Worm (Caenorhabditis elegans): Measurements from ENCODE around the gene Y39G8C.2.

- TF ChIP-seq ZK185.1 (tag; optimal IDR thresholded peaks at IDR 0.05; ENCODE audit: poor library complexity, severe bottlenecking): no peak
- TF ChIP-seq nfya-2 (GFP tag; IDR thresholded peaks at IDR 0.05): no peak
- no peak for TF ChIP-seq ceh-58 (GFP tag; IDR thresholded peaks at IDR 0.05)
- TF ChIP-seq somi-1 (GFP tag; optimal IDR thresholded peaks at IDR 0.05): no peak
- TF ChIP-seq pha-4 (tag; optimal IDR thresholded peaks at IDR 0.05): no peak
- TF ChIP-seq unc-62 (GFP tag; optimal IDR thresholded peaks at IDR 0.05): no peak
- TF ChIP-seq snpc-4 (GFP tag; optimal IDR thresholded peaks at IDR 0.05): no peak
- no peak for TF ChIP-seq snpc-4 (tag; optimal IDR thresholded peaks at IDR 0.05)
- TF ChIP-seq die-1 (tag; optimal IDR thresholded peaks at IDR 0.05): no peak
- no peak for TF ChIP-seq ama-1 (optimal IDR thresholded peaks at IDR 0.05)
- no peak for TF ChIP-seq ama-1 (GFP tag; optimal IDR thresholded peaks at IDR 0.05)
- TF ChIP-seq ztf-3 (GFP tag; optimal IDR thresholded peaks at IDR 0.05): no peak
- no peak for TF ChIP-seq efl-1 (GFP tag; optimal IDR thresholded peaks at IDR 0.05)
- TF ChIP-seq ets-4 (GFP tag; optimal IDR thresholded peaks at IDR 0.05): no peak
Observed at ce11 chrII:14136302-14136701, 38.9 kb upstream of the Y39G8C.2 start.
